Worm (Caenorhabditis elegans) whole organism, L3 larva: Measurements from ENCODE around the gene F07A11.5.

ENCODE experiments used
- ZK546.5 ChIP-seq: sonication (generic microtip); optimal IDR thresholded peaks from 2 replicates; lab custom pipeline; 2017; ENCODE audit warnings: missing biosample characterization, missing genetic modification characterization
- fkh-10 ChIP-seq: sonication (generic microtip); optimal IDR thresholded peaks from 2 replicates; lab custom pipeline; 2017; ENCODE audit warnings: missing biosample characterization, missing genetic modification reagents, missing genetic modification characterization
- lin-39 ChIP-seq: fragments of 150-350 bp; optimal IDR thresholded peaks from 2 replicates; lab custom pipeline; 2018; ENCODE audit warnings: missing biosample characterization, missing genetic modification reagents, missing genetic modification characterization
- nhr-11 ChIP-seq: fragments of 150-350 bp; optimal IDR thresholded peaks from 2 replicates; lab custom pipeline; 2014; ENCODE audit warnings: missing biosample characterization, missing genetic modification characterization
- nhr-23 ChIP-seq: fragments of 150-350 bp; optimal IDR thresholded peaks from 2 replicates; lab custom pipeline; 2014; ENCODE audit warnings: missing biosample characterization, missing genetic modification reagents, missing genetic modification characterization
- nhr-28 ChIP-seq: fragments of 150-350 bp; optimal IDR thresholded peaks from 2 replicates; lab custom pipeline; 2014; ENCODE audit warnings: missing biosample characterization, missing genetic modification characterization
- unc-62 ChIP-seq: fragments of 150-350 bp; sonication (generic microtip); optimal IDR thresholded peaks from 4 replicates; lab custom pipeline; 2014; ENCODE audit warnings: missing biosample characterization, missing genetic modification reagents, missing genetic modification characterization
- zag-1 ChIP-seq: fragments of 150-350 bp; optimal IDR thresholded peaks from 2 replicates; lab custom pipeline; 2014; ENCODE audit warnings: missing biosample characterization, missing genetic modification characterization
- ztf-11 ChIP-seq: fragments of 150-350 bp; optimal IDR thresholded peaks from 2 replicates; lab custom pipeline; 2014; ENCODE audit warnings: missing biosample characterization, missing genetic modification characterization
- ztf-4 ChIP-seq: fragments of 150-350 bp; optimal IDR thresholded peaks from 2 replicates; lab custom pipeline; 2014; ENCODE audit warnings: missing biosample characterization, missing genetic modification characterization

DNA sequence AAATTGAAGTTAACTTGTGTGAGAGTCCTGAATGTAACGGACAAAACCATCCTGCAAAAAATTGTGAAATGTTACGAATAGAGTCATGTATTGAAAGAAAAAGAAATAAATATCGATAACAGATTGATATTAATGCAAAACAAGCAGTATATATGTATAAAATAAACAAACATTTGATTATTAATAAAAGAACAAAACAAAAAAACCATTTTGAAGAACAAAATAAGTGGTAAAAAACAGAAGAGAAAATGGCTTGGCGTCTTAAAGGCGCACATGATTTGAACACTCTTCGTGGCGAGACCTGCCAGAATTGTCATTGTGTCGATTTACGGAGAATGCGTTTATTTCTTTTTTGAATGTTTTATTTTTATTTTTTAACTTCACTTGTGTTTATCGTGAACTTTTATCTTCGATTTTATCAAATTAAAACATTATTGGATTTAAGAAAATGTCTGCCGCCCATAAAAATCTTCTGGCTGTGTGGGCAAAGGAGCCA is 40.6 kb downstream of the F07A11.5 start, which contains the start of the genes rad-23 and rpn-12:
- TF ChIP-seq lin-39 (tag; lab: Kevin White, UChicago) (peak; percentile 69), unc-62 (GFP tag; lab: Kevin White, UChicago) (no peak), ZK546.5 (tag; lab: Kevin White, UChicago) (no peak), zag-1 (no peak), ztf-4 (tag; lab: Kevin White, UChicago) (no peak), nhr-11 (tag; lab: Kevin White, UChicago) (no peak), fkh-10 (GFP tag; lab: Kevin White, UChicago) (no peak), ztf-11 (tag; lab: Kevin White, UChicago) (no peak), nhr-23 (tag; lab: Kevin White, UChicago) (peak; percentile 78), nhr-28 (tag; lab: Kevin White, UChicago) (no peak)
